Worm (Caenorhabditis elegans): Measurements from ENCODE around the gene K10G6.9.

- TF ChIP-seq nhr-77 (tag; optimal IDR thresholded peaks at IDR 0.05) (no peak), vab-7 (GFP tag; IDR thresholded peaks at IDR 0.05) (no peak), ceh-32 (tag; optimal IDR thresholded peaks at IDR 0.05; ENCODE audit: poor library complexity) (no peak), lin-39 (tag; optimal IDR thresholded peaks at IDR 0.05) (no peak), nhr-11 (tag; optimal IDR thresholded peaks at IDR 0.05) (no peak), mes-2 (tag; optimal IDR thresholded peaks at IDR 0.05; ENCODE audit: poor library complexity, severe bottlenecking) (no peak), jun-1 (tag; optimal IDR thresholded peaks at IDR 0.05) (no peak), nhr-237 (tag; optimal IDR thresholded peaks at IDR 0.05) (no peak)
Observed at ce11 chrII:3935098-3935497, 37.0 kb upstream of the K10G6.9 start.
